Worm (Caenorhabditis elegans) whole organism, young adult: ENCODE data around the gene F38A5.22.
"Not testable (repeated sequence)": the region's sequence is repeated elsewhere in the genome, so short reads cannot be mapped to it uniquely, and the experiment has no call there.

Source experiments
- B0035.1 ChIP-seq: sonication (generic microtip); optimal IDR thresholded peaks from 2 replicates; lab custom pipeline; 2016; ENCODE audit warnings: missing genetic modification characterization, mild to moderate bottlenecking, missing compliant biosample characterization, missing genotype, missing genetic modification reagents
- F33H1.4 ChIP-seq: fragments of 200-800 bp; sonication (Bioruptor generic); IDR thresholded peaks from 2 replicates; pipeline ENCODE4 v1.3.6; 2022; ENCODE audit warnings: missing genetic modification reagents, missing genetic modification characterization, missing compliant biosample characterization
- F57C9.4 ChIP-seq: sonication (generic microtip); optimal IDR thresholded peaks from 2 replicates; lab custom pipeline; 2017; ENCODE audit warnings: mild to moderate bottlenecking, missing genetic modification characterization, missing compliant biosample characterization
- Y53F4B.3 ChIP-seq: fragments of 200-800 bp; sonication (Bioruptor generic); IDR thresholded peaks from 2 replicates; pipeline ENCODE4 v1.3.6; 2022; ENCODE audit warnings: missing genetic modification reagents, missing genetic modification characterization, missing compliant biosample characterization
- Y53G8AR.9 ChIP-seq: fragments of 200-800 bp; sonication (Bioruptor generic); conservative IDR thresholded peaks from 2 replicates; pipeline ENCODE4 v1.3.6; 2022; ENCODE audit warnings: missing genetic modification reagents, missing genetic modification characterization, missing compliant biosample characterization
- Y56A3A.18 ChIP-seq: fragments of 200-800 bp; sonication (Bioruptor generic); IDR thresholded peaks from 2 replicates; pipeline ENCODE4 v1.3.6; 2022; ENCODE audit warnings: missing genetic modification reagents, missing genetic modification characterization, missing compliant biosample characterization
- Y67H2A.10 ChIP-seq: fragments of 200-800 bp; sonication (Bioruptor generic); conservative IDR thresholded peaks from 2 replicates; pipeline ENCODE4 v1.3.6; 2022; ENCODE audit warnings: missing genetic modification reagents, missing genetic modification characterization, missing compliant biosample characterization
- ZK185.1 ChIP-seq: sonication (generic microtip); optimal IDR thresholded peaks from 2 replicates; lab custom pipeline; 2016; ENCODE audit warnings: mild to moderate bottlenecking, missing genetic modification characterization, missing compliant biosample characterization; ENCODE audit not compliant: poor library complexity, severe bottlenecking
- akir-1 ChIP-seq: fragments of 200-800 bp; sonication (Bioruptor generic); optimal IDR thresholded peaks from 2 replicates; lab custom pipeline; 2018; ENCODE audit warnings: mild to moderate bottlenecking, missing genetic modification characterization, moderate library complexity, missing compliant biosample characterization
- ama-1 ChIP-seq, 3 experiments: fragments of 150-350 bp in 1 of 3; sonication (generic microtip) in 2 of 3; optimal IDR thresholded peaks; 2 replicates each; lab custom pipeline; 2014 to 2018; ENCODE audit warnings: missing biosample characterization in 2 of 3, missing genetic modification characterization in 2 of 3, missing genetic modification reagents in 2 of 3
- aptf-2 ChIP-seq: fragments of 200-800 bp; sonication (Bioruptor generic); conservative IDR thresholded peaks from 2 replicates; pipeline ENCODE4 v1.3.6; 2022; ENCODE audit warnings: missing genetic modification reagents, missing genetic modification characterization, missing compliant biosample characterization
- attf-6 ChIP-seq: fragments of 200-800 bp; sonication (Bioruptor generic); IDR thresholded peaks from 2 replicates; pipeline ENCODE4 v1.3.6; 2022; ENCODE audit warnings: missing genetic modification reagents, missing genetic modification characterization, missing compliant biosample characterization
- cebp-1 ChIP-seq, 2 experiments: fragments of 200-800 bp in 1 of 2; sonication (Bioruptor generic) in 1 of 2; sonication (generic microtip) in 1 of 2; IDR thresholded peaks in 1 of 2; optimal IDR thresholded peaks in 1 of 2; 2 replicates each; pipeline versions ENCODE4 v1.3.6 to Lab custom; 2017 to 2022; ENCODE audit warnings: missing compliant biosample characterization in 2 of 2, missing genetic modification characterization in 2 of 2, mild to moderate bottlenecking in 1 of 2, missing genetic modification reagents in 1 of 2, moderate library complexity in 1 of 2
- ceh-100 ChIP-seq: fragments of 200-800 bp; sonication (Bioruptor generic); IDR thresholded peaks from 2 replicates; pipeline ENCODE4 v1.3.6; 2022; ENCODE audit warnings: missing genetic modification reagents, missing genetic modification characterization, missing compliant biosample characterization
- dpl-1 ChIP-seq: fragments of 150-350 bp; optimal IDR thresholded peaks from 2 replicates; lab custom pipeline; 2014; ENCODE audit warnings: missing biosample characterization, missing genetic modification reagents, missing genetic modification characterization
- efl-1 ChIP-seq: fragments of 150-350 bp; optimal IDR thresholded peaks from 2 replicates; lab custom pipeline; 2014; ENCODE audit warnings: missing biosample characterization, missing genetic modification reagents, missing genetic modification characterization
- egl-44 ChIP-seq: fragments of 200-800 bp; sonication (Bioruptor generic); IDR thresholded peaks from 2 replicates; pipeline ENCODE4 v1.3.6; 2022; ENCODE audit warnings: missing genetic modification reagents, missing genetic modification characterization, missing compliant biosample characterization
- hmg-1.2 ChIP-seq: fragments of 200-800 bp; sonication (Bioruptor generic); IDR thresholded peaks from 2 replicates; pipeline ENCODE4 v1.3.6; 2022; ENCODE audit warnings: missing genetic modification reagents, missing genetic modification characterization, missing compliant biosample characterization
- lin-35 ChIP-seq, 3 experiments: fragments of 150-350 bp in 2 of 3; sonication (generic microtip) in 1 of 3; optimal IDR thresholded peaks; 2 replicates each; lab custom pipeline; 2014 to 2018; ENCODE audit warnings: missing biosample characterization in 3 of 3, missing genetic modification characterization in 3 of 3, missing genetic modification reagents in 3 of 3
- lin-54 ChIP-seq: fragments of 200-800 bp; sonication (Bioruptor generic); optimal IDR thresholded peaks from 2 replicates; lab custom pipeline; 2018; ENCODE audit warnings: mild to moderate bottlenecking, missing genetic modification characterization, missing compliant biosample characterization
- lsl-1 ChIP-seq: fragments of 200-800 bp; sonication (Bioruptor generic); optimal IDR thresholded peaks from 2 replicates; lab custom pipeline; 2018; ENCODE audit warnings: mild to moderate bottlenecking, missing genetic modification characterization, moderate library complexity, missing compliant biosample characterization
- lsy-27 ChIP-seq: sonication (generic microtip); optimal IDR thresholded peaks from 2 replicates; lab custom pipeline; 2017; ENCODE audit warnings: missing genetic modification characterization, mild to moderate bottlenecking, missing compliant biosample characterization, antibody characterized with exemption, missing genotype, borderline replicate concordance; ENCODE audit not compliant: insufficient read depth
- mcd-1 ChIP-seq: fragments of 200-800 bp; sonication (Bioruptor generic); IDR thresholded peaks from 2 replicates; pipeline ENCODE4 v1.3.6; 2022; ENCODE audit warnings: missing genetic modification reagents, missing genetic modification characterization, missing compliant biosample characterization
- mel-28 ChIP-seq: sonication (generic microtip); optimal IDR thresholded peaks from 2 replicates; lab custom pipeline; 2016; ENCODE audit warnings: borderline replicate concordance, mild to moderate bottlenecking, missing genetic modification characterization, missing compliant biosample characterization
- nhr-179 ChIP-seq: sonication (generic microtip); optimal IDR thresholded peaks from 2 replicates; lab custom pipeline; 2016; ENCODE audit warnings: mild to moderate bottlenecking, missing genetic modification characterization, missing compliant biosample characterization
- repo-1 ChIP-seq: sonication (generic microtip); optimal IDR thresholded peaks from 2 replicates; lab custom pipeline; 2017; ENCODE audit warnings: mild to moderate bottlenecking, missing genetic modification characterization, missing compliant biosample characterization
- rpc-1 ChIP-seq, 2 experiments: fragments of 150-350 bp in 1 of 2; sonication (generic microtip) in 1 of 2; optimal IDR thresholded peaks; 2 replicates each; lab custom pipeline; 2014 to 2018; ENCODE audit warnings: missing biosample characterization in 1 of 2, missing genetic modification characterization in 1 of 2, missing genetic modification reagents in 1 of 2, missing genotype in 1 of 2
- sdz-38 ChIP-seq: sonication (generic microtip); optimal IDR thresholded peaks from 2 replicates; lab custom pipeline; 2016; ENCODE audit warnings: missing genotype, missing genetic modification characterization, missing compliant biosample characterization
- snpc-1.3 ChIP-seq: sonication (generic microtip); optimal IDR thresholded peaks from 2 replicates; lab custom pipeline; 2017; ENCODE audit warnings: missing genetic modification characterization, mild to moderate bottlenecking, missing compliant biosample characterization, antibody characterized with exemption, moderate library complexity, missing genotype, missing genetic modification reagents; ENCODE audit not compliant: insufficient read depth
- snpc-3.4 ChIP-seq: sonication (generic microtip); optimal IDR thresholded peaks from 2 replicates; lab custom pipeline; 2017; ENCODE audit warnings: missing genetic modification characterization, mild to moderate bottlenecking, missing compliant biosample characterization, antibody characterized with exemption, moderate library complexity, missing genotype, missing genetic modification reagents
- snpc-4 ChIP-seq, 5 experiments: fragments of 150-350 bp in 1 of 5; sonication (generic microtip) in 4 of 5; optimal IDR thresholded peaks; 2 replicates each; lab custom pipeline; 2014 to 2018; ENCODE audit warnings: missing genetic modification characterization in 5 of 5, missing biosample characterization in 3 of 5, antibody characterized with exemption in 2 of 5, mild to moderate bottlenecking in 2 of 5, missing compliant biosample characterization in 2 of 5, missing genotype in 2 of 5, moderate library complexity in 2 of 5, missing genetic modification reagents in 1 of 5
- somi-1 ChIP-seq: fragments of 200-800 bp; sonication (Bioruptor generic); optimal IDR thresholded peaks from 2 replicates; lab custom pipeline; 2018; ENCODE audit warnings: mild to moderate bottlenecking, missing genetic modification characterization, missing compliant biosample characterization
- tbp1 ChIP-seq: fragments of 200-800 bp; sonication (Bioruptor generic); optimal IDR thresholded peaks from 2 replicates; lab custom pipeline; 2018; ENCODE audit warnings: mild to moderate bottlenecking, missing genetic modification characterization, missing compliant biosample characterization
- tlf-1 ChIP-seq: fragments of 200-800 bp; sonication (Bioruptor generic); optimal IDR thresholded peaks from 2 replicates; lab custom pipeline; 2018; ENCODE audit warnings: mild to moderate bottlenecking, missing genetic modification characterization, missing compliant biosample characterization
- ztf-18 ChIP-seq: sonication (generic microtip); optimal IDR thresholded peaks from 2 replicates; lab custom pipeline; 2016; ENCODE audit warnings: missing genotype, mild to moderate bottlenecking, missing genetic modification characterization, missing compliant biosample characterization
- ztf-28 ChIP-seq: fragments of 200-800 bp; sonication (Bioruptor generic); IDR thresholded peaks from 2 replicates; pipeline ENCODE4 v1.3.6; 2022; ENCODE audit warnings: missing genetic modification reagents, missing genetic modification characterization, missing compliant biosample characterization
- ztf-6 ChIP-seq: fragments of 200-800 bp; sonication (Bioruptor generic); IDR thresholded peaks from 2 replicates; pipeline ENCODE4 v1.3.6; 2022; ENCODE audit warnings: missing genetic modification reagents, missing genetic modification characterization, missing compliant biosample characterization

The F38A5.22 gene

DNA sequence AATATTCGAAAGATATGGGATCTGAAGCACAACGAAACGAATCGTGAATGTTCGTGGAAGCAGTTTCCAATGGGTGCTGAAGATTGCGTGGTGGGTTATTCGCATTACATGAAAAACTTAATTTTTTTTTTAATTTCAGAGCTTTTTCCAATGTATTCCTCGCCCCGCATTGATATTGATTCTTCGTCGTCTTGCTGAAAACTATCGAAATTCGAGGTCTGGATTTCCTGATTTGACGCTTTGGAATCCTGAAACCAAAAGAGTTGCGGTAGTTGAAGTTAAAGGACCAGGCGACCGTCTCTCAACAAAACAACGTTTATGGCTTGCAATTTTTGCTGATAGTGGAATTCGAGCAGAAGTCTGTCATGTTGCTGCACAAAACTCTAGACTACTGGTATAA is 43.7 kb downstream of the F38A5.22 start (continued):
- TF ChIP-seq tlf-1 (no peak), F57C9.4 (tag; lab: Kevin White, UChicago) (no peak), ztf-28 (GFP tag; lab: Robert Waterston, UW) (no peak), ZK185.1 (tag; lab: Kevin White, UChicago) (no peak), somi-1 (no peak), attf-6 (GFP tag; lab: Robert Waterston, UW) (no peak), mcd-1 (GFP tag; lab: Robert Waterston, UW) (no peak), sdz-38 (tag; lab: Kevin White, UChicago) (no peak), B0035.1 (no peak), ztf-6 (GFP tag; lab: Robert Waterston, UW) (no peak), ceh-100 (GFP tag; lab: Robert Waterston, UW) (no peak)

DNA sequence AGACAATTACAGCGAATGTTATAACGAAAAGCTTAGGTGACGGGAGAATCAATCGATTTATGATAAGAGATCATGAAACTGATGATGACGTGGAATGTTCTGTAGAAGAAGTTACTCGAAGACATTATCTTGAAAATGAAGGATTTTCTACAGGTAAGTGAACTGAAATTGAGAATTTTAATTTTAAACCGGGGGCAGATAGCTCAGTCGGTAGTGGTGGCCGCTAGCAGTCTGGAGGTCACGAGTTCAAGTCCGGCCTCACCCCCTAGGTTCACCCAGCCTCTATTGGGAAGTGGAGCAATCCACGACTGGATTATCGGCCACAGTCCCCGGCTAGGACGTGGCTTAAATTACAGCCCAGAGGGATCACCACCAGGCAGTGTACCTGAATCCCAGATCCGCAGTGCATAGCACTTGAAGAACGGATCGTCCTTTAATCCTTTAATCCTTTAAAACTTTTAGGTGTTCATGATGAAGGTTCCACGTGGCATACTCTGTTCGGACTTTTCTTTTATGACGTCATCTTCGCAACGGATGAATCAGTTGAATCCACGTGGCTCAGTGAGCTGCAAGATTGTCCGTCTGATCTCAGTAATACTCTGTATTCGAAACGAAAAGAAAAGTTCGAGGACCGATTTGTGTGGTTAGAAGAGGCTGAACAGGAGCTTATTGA is 44.2 kb downstream of the F38A5.22 start:
- not testable (repeated sequence) for TF ChIP-seq rpc-1 (optimal IDR thresholded peaks at IDR 0.05; lab: Kevin White, UChicago); snpc-4 (GFP tag; optimal IDR thresholded peaks at IDR 0.05; lab: Kevin White, UChicago)
- TF ChIP-seq rpc-1 (tag; optimal IDR thresholded peaks at IDR 0.05; lab: Kevin White, UChicago) (peak; percentile 57), snpc-4 (tag; optimal IDR thresholded peaks at IDR 0.05; lab: Kevin White, UChicago) (peak in 1 of 4 experiments; percentile 5)
- TF ChIP-seq, all 124 proteins: peak for 2; not testable (repeated sequence) for 122

DNA sequence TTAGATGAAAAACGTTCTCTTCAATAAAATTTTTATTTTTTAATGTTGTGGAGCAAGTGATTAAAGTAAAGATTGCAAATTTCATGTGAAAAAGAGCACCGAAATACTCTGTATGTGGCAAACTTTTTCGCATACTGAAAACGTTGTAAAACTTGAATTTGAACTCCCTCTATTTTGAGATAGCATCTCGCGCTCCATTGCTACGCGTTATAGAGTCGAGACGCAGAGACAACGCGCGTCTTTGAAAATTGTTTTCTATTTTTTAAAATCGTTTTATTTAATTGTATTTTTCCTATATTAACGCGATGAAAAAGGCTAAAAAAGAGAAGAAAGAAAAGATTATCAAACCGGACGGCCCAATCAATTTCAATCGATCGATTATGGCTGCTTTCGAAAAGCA is 47.1 kb downstream of the F38A5.22 start, which contains the start of gene fan-1:
TSS of gene fan-1 (plus strand) at position 78 of the 400 bp plus-strand sequence.
- peak; percentile 88 for TF ChIP-seq hmg-1.2 (GFP tag; lab: Robert Waterston, UW)
- peak in 1 of 3 experiments; percentile 90 for TF ChIP-seq lin-35 (GFP tag; optimal IDR thresholded peaks at IDR 0.05; lab: Kevin White, UChicago)
- TF ChIP-seq nhr-179 (tag; lab: Kevin White, UChicago): no peak
- TF ChIP-seq egl-44 (GFP tag; lab: Robert Waterston, UW): no peak
- peak; percentile 37 for TF ChIP-seq snpc-3.4 (tag; lab: Kevin White, UChicago)
- TF ChIP-seq mel-28: no peak
- peak; percentile 26 for TF ChIP-seq tbp1
- TF ChIP-seq lin-54 (GFP tag; lab: Kevin White, UChicago): peak; percentile 93
- TF ChIP-seq snpc-4 (GFP tag; optimal IDR thresholded peaks at IDR 0.05; lab: Kevin White, UChicago): no peak
- TF ChIP-seq snpc-4 (tag; optimal IDR thresholded peaks at IDR 0.05; lab: Kevin White, UChicago): peak in 2 of 4 experiments; percentile 74 to 83
- peak; percentile 18; the same call in 1 of the 2 replicates for TF ChIP-seq F33H1.4 (GFP tag; lab: Robert Waterston, UW)
- TF ChIP-seq mcd-1 (GFP tag; lab: Robert Waterston, UW): peak; percentile 87
- TF ChIP-seq lsl-1 (GFP tag; lab: Kevin White, UChicago): no peak
- TF ChIP-seq cebp-1 (GFP tag; IDR thresholded peaks at IDR 0.05; lab: Robert Waterston, UW): no peak
- peak; percentile 37 for TF ChIP-seq cebp-1 (tag; optimal IDR thresholded peaks at IDR 0.05; lab: Kevin White, UChicago)
- TF ChIP-seq snpc-1.3 (tag; lab: Kevin White, UChicago): peak; percentile 27
- no peak for TF ChIP-seq Y53G8AR.9 (GFP tag; lab: Robert Waterston, UW)
- TF ChIP-seq dpl-1: peak; percentile 52
- peak; percentile 72 for TF ChIP-seq efl-1 (GFP tag; lab: Kevin White, UChicago)
- no peak for TF ChIP-seq lsy-27 (tag; lab: Kevin White, UChicago)

DNA sequence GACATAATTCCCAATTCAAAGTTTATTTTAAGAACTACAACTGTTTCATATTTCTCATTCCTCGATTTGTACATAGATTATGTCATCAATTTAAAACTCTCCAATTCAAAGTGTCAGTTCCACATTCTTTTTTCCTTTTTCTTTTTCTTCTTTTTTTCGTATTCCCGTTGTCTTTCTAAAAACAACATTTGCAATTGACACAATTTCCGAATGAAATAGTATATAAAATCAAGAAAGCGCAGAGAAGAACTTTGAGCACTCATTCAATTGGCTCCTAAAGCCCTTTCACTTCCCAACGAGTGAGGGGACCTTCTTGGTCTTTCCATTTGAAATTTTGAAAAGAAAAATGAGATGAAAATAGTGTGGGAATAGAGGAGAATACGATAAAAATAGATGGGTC is 48.3 kb downstream of the F38A5.22 start:
- TF ChIP-seq aptf-2 (GFP tag; lab: Robert Waterston, UW) (no peak), F33H1.4 (GFP tag; lab: Robert Waterston, UW) (no peak), akir-1 (GFP tag; lab: Kevin White, UChicago) (no peak), ama-1 (optimal IDR thresholded peaks at IDR 0.05; lab: Kevin White, UChicago) (no peak), ama-1 (GFP tag; optimal IDR thresholded peaks at IDR 0.05; lab: Kevin White, UChicago) (no peak), nhr-179 (tag; lab: Kevin White, UChicago) (no peak), Y53F4B.3 (GFP tag; lab: Robert Waterston, UW) (no peak), Y67H2A.10 (GFP tag; lab: Robert Waterston, UW) (no peak), ztf-18 (tag; lab: Kevin White, UChicago) (no peak), repo-1 (tag; lab: Kevin White, UChicago) (no peak), Y56A3A.18 (GFP tag; lab: Robert Waterston, UW) (no peak)
